Worm (Caenorhabditis elegans) whole organism, L2 larva: Measurements from ENCODE around the gene fox-1.

ENCODE experiments used
- C34F6.9 ChIP-seq: fragments of 150-350 bp; optimal IDR thresholded peaks from 2 replicates; lab custom pipeline; 2014; ENCODE audit warnings: missing biosample characterization, missing genetic modification characterization
- F13H6.1 ChIP-seq: sonication (generic microtip); optimal IDR thresholded peaks from 2 replicates; lab custom pipeline; 2016; ENCODE audit warnings: missing genetic modification characterization, missing compliant biosample characterization
- R02D3.7 ChIP-seq: fragments of 150-350 bp; optimal IDR thresholded peaks from 2 replicates; lab custom pipeline; 2014; ENCODE audit warnings: missing biosample characterization, missing genetic modification characterization
- Y55F3AM.14 ChIP-seq: fragments of 200-800 bp; sonication (Bioruptor generic); optimal IDR thresholded peaks from 2 replicates; lab custom pipeline; 2018; ENCODE audit warnings: mild to moderate bottlenecking, missing genetic modification characterization, missing compliant biosample characterization
- ZK546.5 ChIP-seq: sonication (generic microtip); optimal IDR thresholded peaks from 2 replicates; lab custom pipeline; 2017; ENCODE audit warnings: missing biosample characterization, missing genetic modification characterization
- alr-1 ChIP-seq: fragments of 150-350 bp; optimal IDR thresholded peaks from 2 replicates; lab custom pipeline; 2014; ENCODE audit warnings: missing biosample characterization, missing genetic modification characterization
- aly-2 ChIP-seq: fragments of 150-350 bp; optimal IDR thresholded peaks from 2 replicates; lab custom pipeline; 2014; ENCODE audit warnings: missing biosample characterization, missing genetic modification characterization
- blmp-1 ChIP-seq: sonication (generic microtip); optimal IDR thresholded peaks from 2 replicates; lab custom pipeline; 2017; ENCODE audit warnings: missing genetic modification characterization, mild to moderate bottlenecking, missing compliant biosample characterization, antibody characterized with exemption, moderate library complexity; ENCODE audit not compliant: insufficient read depth
- ceh-16 ChIP-seq: fragments of 150-350 bp; optimal IDR thresholded peaks from 2 replicates; lab custom pipeline; 2014; ENCODE audit warnings: missing biosample characterization, missing genetic modification characterization
- ceh-82 ChIP-seq: fragments of 150-350 bp; optimal IDR thresholded peaks from 2 replicates; lab custom pipeline; 2014; ENCODE audit warnings: missing biosample characterization, missing genetic modification characterization
- crh-2 ChIP-seq: sonication (generic microtip); optimal IDR thresholded peaks from 2 replicates; lab custom pipeline; 2017; ENCODE audit warnings: missing biosample characterization, missing genetic modification characterization
- egl-27 ChIP-seq: sonication (generic microtip); optimal IDR thresholded peaks from 3 replicates; lab custom pipeline; 2017; ENCODE audit warnings: missing biosample characterization, missing genetic modification reagents, missing genetic modification characterization
- elt-1 ChIP-seq: fragments of 150-350 bp; optimal IDR thresholded peaks from 2 replicates; lab custom pipeline; 2014; ENCODE audit warnings: missing biosample characterization, missing genetic modification characterization
- elt-3 ChIP-seq: sonication (generic microtip); optimal IDR thresholded peaks from 2 replicates; lab custom pipeline; 2017; ENCODE audit warnings: missing biosample characterization, missing genetic modification characterization
- fos-1 ChIP-seq: fragments of 150-350 bp; optimal IDR thresholded peaks from 2 replicates; lab custom pipeline; 2014; ENCODE audit warnings: missing biosample characterization, missing genetic modification characterization
- gmeb-1 ChIP-seq: fragments of 150-350 bp; optimal IDR thresholded peaks from 2 replicates; lab custom pipeline; 2014; ENCODE audit warnings: missing biosample characterization, missing genetic modification characterization
- lin-13 ChIP-seq: fragments of 150-350 bp; optimal IDR thresholded peaks from 2 replicates; lab custom pipeline; 2014; ENCODE audit warnings: missing biosample characterization, missing genetic modification reagents, missing genetic modification characterization
- lin-39 ChIP-seq: fragments of 150-350 bp; optimal IDR thresholded peaks from 2 replicates; lab custom pipeline; 2014; ENCODE audit warnings: missing biosample characterization, missing genetic modification reagents, missing genetic modification characterization
- lsy-2 ChIP-seq, 2 experiments: fragments of 150-350 bp in 1 of 2; sonication (generic microtip) in 1 of 2; optimal IDR thresholded peaks; 2 replicates each; lab custom pipeline; 2014 to 2017; ENCODE audit warnings: missing biosample characterization in 2 of 2, missing genetic modification characterization in 2 of 2
- mab-5 ChIP-seq: fragments of 150-350 bp; optimal IDR thresholded peaks from 2 replicates; lab custom pipeline; 2014; ENCODE audit warnings: missing biosample characterization, missing genetic modification characterization
- mbf-1 ChIP-seq: sonication (generic microtip); optimal IDR thresholded peaks from 2 replicates; lab custom pipeline; 2017; ENCODE audit warnings: missing biosample characterization, missing genetic modification characterization
- nhr-10 ChIP-seq: sonication (generic microtip); optimal IDR thresholded peaks from 2 replicates; lab custom pipeline; 2017; ENCODE audit warnings: missing biosample characterization, missing genetic modification characterization
- nhr-11 ChIP-seq: fragments of 150-350 bp; optimal IDR thresholded peaks from 2 replicates; lab custom pipeline; 2014; ENCODE audit warnings: missing biosample characterization, missing genetic modification characterization
- nhr-12 ChIP-seq: fragments of 150-350 bp; optimal IDR thresholded peaks from 2 replicates; lab custom pipeline; 2014; ENCODE audit warnings: missing biosample characterization, missing genetic modification characterization
- nhr-129 ChIP-seq: fragments of 150-350 bp; optimal IDR thresholded peaks from 2 replicates; lab custom pipeline; 2014; ENCODE audit warnings: missing biosample characterization, missing genetic modification characterization
- nhr-21 ChIP-seq: fragments of 150-350 bp; optimal IDR thresholded peaks from 2 replicates; lab custom pipeline; 2014; ENCODE audit warnings: missing biosample characterization, missing genetic modification characterization
- nhr-237 ChIP-seq: fragments of 150-350 bp; optimal IDR thresholded peaks from 2 replicates; lab custom pipeline; 2014; ENCODE audit warnings: missing biosample characterization, missing genetic modification characterization
- nhr-25 ChIP-seq: fragments of 150-350 bp; sonication (generic microtip); optimal IDR thresholded peaks from 3 replicates; lab custom pipeline; 2014; ENCODE audit warnings: missing biosample characterization, missing genetic modification characterization
- nhr-6 ChIP-seq: fragments of 150-350 bp; optimal IDR thresholded peaks from 2 replicates; lab custom pipeline; 2014; ENCODE audit warnings: missing biosample characterization, missing genetic modification characterization
- nhr-77 ChIP-seq: fragments of 150-350 bp; optimal IDR thresholded peaks from 2 replicates; lab custom pipeline; 2014; ENCODE audit warnings: missing biosample characterization, missing genetic modification characterization
- sma-3 ChIP-seq: sonication (generic microtip); optimal IDR thresholded peaks from 2 replicates; lab custom pipeline; 2016; ENCODE audit warnings: missing genetic modification reagents, missing genetic modification characterization, missing compliant biosample characterization
- sma-9 ChIP-seq, 2 experiments: fragments of 150-350 bp in 1 of 2; sonication (generic microtip) in 1 of 2; optimal IDR thresholded peaks; 2 replicates each; lab custom pipeline; 2014 to 2016; ENCODE audit warnings: missing genetic modification characterization in 2 of 2, mild to moderate bottlenecking in 1 of 2, missing biosample characterization in 1 of 2, missing compliant biosample characterization in 1 of 2, missing genetic modification reagents in 1 of 2, moderate library complexity in 1 of 2
- snpc-4 ChIP-seq: fragments of 150-350 bp; optimal IDR thresholded peaks from 2 replicates; lab custom pipeline; 2014; ENCODE audit warnings: missing biosample characterization, missing genetic modification characterization
- unc-39 ChIP-seq: fragments of 150-350 bp; optimal IDR thresholded peaks from 2 replicates; lab custom pipeline; 2014; ENCODE audit warnings: missing biosample characterization, missing genetic modification characterization
- unc-55 ChIP-seq: fragments of 150-350 bp; sonication (generic microtip); optimal IDR thresholded peaks from 3 replicates; lab custom pipeline; 2014; ENCODE audit warnings: missing biosample characterization, missing genetic modification reagents, missing genetic modification characterization
- unc-62 ChIP-seq: fragments of 150-350 bp; optimal IDR thresholded peaks from 2 replicates; lab custom pipeline; 2014; ENCODE audit warnings: missing biosample characterization, missing genetic modification reagents, missing genetic modification characterization
- zag-1 ChIP-seq: fragments of 150-350 bp; optimal IDR thresholded peaks from 2 replicates; lab custom pipeline; 2014; ENCODE audit warnings: missing biosample characterization, missing genetic modification characterization
- ztf-1 ChIP-seq: fragments of 200-800 bp; sonication (Bioruptor generic); conservative IDR thresholded peaks from 2 replicates; pipeline ENCODE4 v1.3.6; 2022; ENCODE audit warnings: missing genetic modification characterization, missing compliant biosample characterization
- ztf-11 ChIP-seq: sonication (generic microtip); optimal IDR thresholded peaks from 2 replicates; lab custom pipeline; 2017; ENCODE audit warnings: missing biosample characterization, missing genetic modification characterization
- ztf-4 ChIP-seq: fragments of 150-350 bp; optimal IDR thresholded peaks from 2 replicates; lab custom pipeline; 2014; ENCODE audit warnings: missing biosample characterization, missing genetic modification characterization

The fox-1 gene

DNA sequence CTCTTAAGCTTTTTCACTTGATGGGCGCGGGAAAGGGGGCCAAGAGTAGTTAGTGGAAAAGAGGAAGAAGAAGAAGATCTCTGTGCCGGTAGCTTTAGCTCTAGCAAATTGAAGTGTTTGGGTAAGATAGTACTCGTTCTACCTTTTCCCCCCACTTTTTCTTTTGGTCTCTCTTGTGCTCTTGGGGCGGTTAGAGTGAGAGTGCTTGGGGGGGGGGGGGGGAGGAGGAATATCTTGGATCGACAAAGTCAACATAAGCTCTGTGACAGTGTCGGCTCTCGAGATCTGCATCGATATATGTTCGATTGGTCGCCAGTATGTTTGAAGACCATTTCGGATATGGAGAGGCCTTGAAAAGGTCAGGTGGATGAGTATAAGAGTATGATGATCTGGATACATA is at the start of gene fox-1:
TSS of gene fox-1 (minus strand) at position 101 of the 400 bp plus-strand sequence.
- TF ChIP-seq nhr-10 (tag; lab: Kevin White, UChicago), result no peak
- TF ChIP-seq nhr-129 (tag; lab: Kevin White, UChicago), result no peak
- TF ChIP-seq unc-55 (GFP tag; lab: Kevin White, UChicago), result no peak
- no peak for TF ChIP-seq ztf-11 (tag; lab: Kevin White, UChicago)
- no peak for TF ChIP-seq elt-1 (tag; lab: Kevin White, UChicago)

DNA sequence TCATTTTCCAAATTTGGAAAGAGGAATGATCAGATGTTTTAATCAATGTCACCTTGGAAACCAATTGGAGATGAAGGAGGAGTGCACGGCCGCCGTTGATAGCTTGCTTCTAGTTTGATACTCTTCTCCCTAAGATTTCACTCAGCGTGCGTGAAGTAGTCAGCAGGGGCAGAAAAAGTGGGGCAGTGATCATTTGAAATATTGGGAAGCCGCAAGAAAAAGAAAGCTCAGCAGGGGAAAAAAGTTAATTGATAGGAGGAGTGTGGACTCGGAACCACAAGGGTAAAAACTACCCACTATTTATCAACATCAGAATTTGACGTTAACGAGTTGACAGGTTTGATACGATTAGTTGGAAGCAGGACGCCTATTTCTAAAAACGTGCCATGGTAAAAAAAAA is 48.8 kb upstream of the fox-1 start, which contains the start of gene K02E10.7:
TSS of gene K02E10.7 (minus strand) at position 101 of the 400 bp plus-strand sequence.
- TF ChIP-seq nhr-6 (tag; lab: Kevin White, UChicago) (no peak), sma-9 (GFP tag; optimal IDR thresholded peaks at IDR 0.05; lab: Kevin White, UChicago) (no peak), sma-9 (tag; optimal IDR thresholded peaks at IDR 0.05; lab: Kevin White, UChicago) (no peak), ceh-82 (tag; lab: Kevin White, UChicago) (no peak), C34F6.9 (tag; lab: Kevin White, UChicago) (no peak), lin-13 (GFP tag; lab: Kevin White, UChicago) (no peak), elt-1 (tag; lab: Kevin White, UChicago) (no peak), aly-2 (tag; lab: Kevin White, UChicago) (no peak), zag-1 (no peak), lin-39 (tag; lab: Kevin White, UChicago) (no peak), nhr-11 (tag; lab: Kevin White, UChicago) (no peak), nhr-25 (no peak), crh-2 (tag; lab: Kevin White, UChicago) (no peak)

DNA sequence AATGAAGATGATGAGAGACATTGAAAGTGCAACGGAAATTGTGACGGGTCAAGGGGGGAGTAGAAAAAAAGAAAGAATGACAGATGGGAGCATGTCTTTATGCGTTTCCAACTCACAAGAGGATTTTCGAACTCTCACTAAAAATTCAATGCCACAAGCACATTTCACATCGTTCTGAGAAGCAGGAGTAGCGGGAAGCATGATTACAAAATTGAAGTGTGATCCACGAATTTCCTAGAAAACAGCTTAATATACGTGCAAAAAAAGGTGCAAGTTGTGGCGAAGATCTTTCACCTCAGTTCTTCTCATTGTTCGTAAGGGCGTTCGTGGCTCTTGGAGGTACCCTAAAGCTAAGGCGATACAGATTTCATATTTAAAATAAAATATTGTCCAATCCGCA is 47.0 kb upstream of the fox-1 start:
- TF ChIP-seq fos-1 (tag; lab: Kevin White, UChicago) (no peak), ztf-1 (GFP tag; lab: Robert Waterston, UW) (no peak), nhr-77 (tag; lab: Kevin White, UChicago) (no peak)

DNA sequence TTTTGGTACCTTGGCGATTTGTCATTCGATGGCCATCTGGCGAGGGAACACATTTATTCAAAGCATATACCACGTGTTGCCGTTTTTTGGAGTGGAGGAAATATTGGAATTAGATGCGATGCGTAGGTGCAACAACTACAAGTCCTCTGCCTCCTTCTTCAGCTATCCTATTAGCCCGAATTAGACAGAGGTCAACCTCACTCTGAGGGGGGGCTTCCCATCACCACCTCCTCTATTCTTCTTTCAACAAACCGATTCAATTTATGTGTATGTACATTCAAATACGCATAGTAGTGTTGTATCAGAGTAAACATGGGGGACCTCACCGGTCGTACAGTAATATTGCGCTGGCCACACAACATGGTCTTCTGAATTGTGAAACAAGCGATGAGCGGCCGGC is 38.1 kb upstream of the fox-1 start:
- TF ChIP-seq ztf-11 (tag; lab: Kevin White, UChicago) (no peak), unc-62 (no peak), nhr-237 (no peak), nhr-12 (no peak), zag-1 (no peak), alr-1 (no peak), mbf-1 (tag; lab: Kevin White, UChicago) (no peak), nhr-11 (tag; lab: Kevin White, UChicago) (no peak), Y55F3AM.14 (GFP tag; lab: Kevin White, UChicago) (no peak), nhr-25 (no peak), C34F6.9 (tag; lab: Kevin White, UChicago) (no peak), ZK546.5 (no peak), elt-3 (tag; lab: Kevin White, UChicago) (no peak), lin-13 (GFP tag; lab: Kevin White, UChicago) (no peak), ztf-4 (tag; lab: Kevin White, UChicago) (no peak), R02D3.7 (tag; lab: Kevin White, UChicago) (no peak)

DNA sequence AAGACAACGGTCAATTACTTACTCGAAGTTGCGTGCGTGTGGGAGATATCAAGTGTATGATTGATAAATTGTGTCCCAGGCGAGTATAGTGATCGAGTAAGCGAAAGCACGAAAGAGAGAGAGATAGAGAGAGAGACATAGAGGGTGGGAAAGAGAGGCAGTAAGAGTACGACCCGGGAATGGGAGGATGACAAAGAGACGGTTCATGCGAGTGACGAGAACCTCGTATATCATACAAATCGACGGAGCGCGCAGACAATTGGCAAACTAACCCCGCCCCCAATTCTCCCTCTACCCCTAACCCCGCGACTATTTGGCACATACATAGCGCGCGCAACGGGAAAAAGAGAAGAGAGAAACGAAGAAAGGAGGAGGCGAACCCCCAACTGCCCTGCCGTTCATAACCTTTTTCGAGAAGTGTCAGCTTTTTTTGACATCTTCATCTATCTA is 36.2 kb upstream of the fox-1 start, which contains the start of gene rabr-1:
TSS of gene rabr-1 (plus strand) at position 316 of the 450 bp plus-strand sequence.
- TF ChIP-seq nhr-6 (tag; lab: Kevin White, UChicago), result peak; percentile 40
- peak; percentile 51 for TF ChIP-seq nhr-21 (tag; lab: Kevin White, UChicago)
- TF ChIP-seq gmeb-1 (tag; lab: Kevin White, UChicago), result peak; percentile 3
- peak; percentile 30 for TF ChIP-seq C34F6.9 (tag; lab: Kevin White, UChicago)
- TF ChIP-seq lsy-2 (tag; optimal IDR thresholded peaks at IDR 0.05; lab: Kevin White, UChicago), result peak in 1 of 2 experiments; percentile 29
- TF ChIP-seq snpc-4, result peak; percentile 27
- no peak for TF ChIP-seq elt-3 (tag; lab: Kevin White, UChicago)
- no peak for TF ChIP-seq unc-39 (tag; lab: Kevin White, UChicago)
- no peak for TF ChIP-seq mab-5 (tag; lab: Kevin White, UChicago)
- peak; percentile 69 for TF ChIP-seq sma-9 (GFP tag; optimal IDR thresholded peaks at IDR 0.05; lab: Kevin White, UChicago)
- TF ChIP-seq sma-9 (tag; optimal IDR thresholded peaks at IDR 0.05; lab: Kevin White, UChicago), result no peak
- peak; percentile 34 for TF ChIP-seq ceh-16 (tag; lab: Kevin White, UChicago)
- peak; percentile 72 for TF ChIP-seq nhr-129 (tag; lab: Kevin White, UChicago)
- TF ChIP-seq F13H6.1, result peak; percentile 67
- peak; percentile 61 for TF ChIP-seq nhr-25
- TF ChIP-seq egl-27 (tag; lab: Kevin White, UChicago), result peak; percentile 59
- peak; percentile 55 for TF ChIP-seq fos-1 (tag; lab: Kevin White, UChicago)
- peak; percentile 82 for TF ChIP-seq blmp-1
- no peak for TF ChIP-seq ztf-4 (tag; lab: Kevin White, UChicago)
- peak; percentile 11 for TF ChIP-seq lin-13 (GFP tag; lab: Kevin White, UChicago)
- TF ChIP-seq sma-3 (GFP tag; lab: Kevin White, UChicago), result peak; percentile 68
- no peak for TF ChIP-seq nhr-237
- TF ChIP-seq, all 48 proteins: peak for 16
